Worm (Caenorhabditis elegans): ENCODE results near the gene C05D12.4.
A peak's percentile ranks its signal among the peaks of the same experiment; 100 is the strongest.

Gene C05D12.4

ce11 chrII:11455140-11455539 is 23.5 kb downstream of the C05D12.4 start (continued):
- TF ChIP-seq B0336.3 (GFP tag; IDR thresholded peaks at IDR 0.05), result no peak
- TF ChIP-seq dox-1 (GFP tag; IDR thresholded peaks at IDR 0.05), result no peak
- TF ChIP-seq Y79H2A.3 (GFP tag; conservative IDR thresholded peaks at IDR 0.05), result no peak
- 0 out of 2 replicates have a peak, but pooled peaks have one; percentile 12 for TF ChIP-seq madf-3 (GFP tag; IDR thresholded peaks at IDR 0.05)

ce11 chrII:11455715-11456114 is 24.0 kb downstream of the C05D12.4 start:
- TF ChIP-seq mcd-1 (GFP tag; IDR thresholded peaks at IDR 0.05), result peak; percentile 24; the same call in 1 of the 2 replicates
- TF ChIP-seq him-1 (tag; optimal IDR thresholded peaks at IDR 0.05), result peak; percentile 31
- TF ChIP-seq hsf-1 (GFP tag; IDR thresholded peaks at IDR 0.05), result peak; percentile 70; the same call in 1 of the 2 replicates
- peak; percentile 2 for TF ChIP-seq tlf-1 (GFP tag; optimal IDR thresholded peaks at IDR 0.05)
- TF ChIP-seq hmg-1.2 (GFP tag; IDR thresholded peaks at IDR 0.05), result peak; percentile 18; the same call in 1 of the 2 replicates
- peak; percentile 84; the same call in 1 of the 2 replicates for TF ChIP-seq Y79H2A.3 (GFP tag; conservative IDR thresholded peaks at IDR 0.05)
- peak; percentile 42 for TF ChIP-seq F49E8.2 (tag; optimal IDR thresholded peaks at IDR 0.05; ENCODE audit: insufficient read depth)
- no peak for TF ChIP-seq F57C9.4 (tag; optimal IDR thresholded peaks at IDR 0.05)
- TF ChIP-seq sdz-38 (tag; optimal IDR thresholded peaks at IDR 0.05), result no peak
- peak; percentile 0 for TF ChIP-seq tbp1 (GFP tag; optimal IDR thresholded peaks at IDR 0.05)
- TF ChIP-seq K11D2.4 (GFP tag; IDR thresholded peaks at IDR 0.05), result no peak
- peak; percentile 69; the same call in 1 of the 2 replicates for TF ChIP-seq madf-3 (GFP tag; IDR thresholded peaks at IDR 0.05)
- peak; percentile 24 for TF ChIP-seq repo-1 (tag; optimal IDR thresholded peaks at IDR 0.05)
- TF ChIP-seq madf-6 (GFP tag; IDR thresholded peaks at IDR 0.05), result peak; percentile 67
- peak; percentile 26; the same call in 1 of the 2 replicates for TF ChIP-seq F33H1.4 (GFP tag; IDR thresholded peaks at IDR 0.05)
- peak; percentile 68; the same call in 1 of the 2 replicates for TF ChIP-seq ekl-4 (GFP tag; IDR thresholded peaks at IDR 0.05)
- peak; percentile 43; the same call in 1 of the 2 replicates for TF ChIP-seq egl-44 (GFP tag; IDR thresholded peaks at IDR 0.05)
- no peak for TF ChIP-seq dpl-1 (GFP tag; optimal IDR thresholded peaks at IDR 0.05)
- TF ChIP-seq hrde-1 (tag; optimal IDR thresholded peaks at IDR 0.05; ENCODE audit: borderline replicate concordance), result peak; percentile 68
- no peak for TF ChIP-seq cebp-1 (GFP tag; IDR thresholded peaks at IDR 0.05)
- peak; percentile 3 for TF ChIP-seq cebp-1 (tag; optimal IDR thresholded peaks at IDR 0.05)
- peak; percentile 21 for TF ChIP-seq lin-54 (GFP tag; optimal IDR thresholded peaks at IDR 0.05)
- no peak for TF ChIP-seq unc-62 (GFP tag; optimal IDR thresholded peaks at IDR 0.05)

ce11 chrII:11459883-11460282 is 28.2 kb downstream of the C05D12.4 start:
- no peak for TF ChIP-seq Y95B8A.8 (GFP tag; IDR thresholded peaks at IDR 0.05)
- no peak for TF ChIP-seq T07F8.4 (tag; optimal IDR thresholded peaks at IDR 0.05)
- TF ChIP-seq F22D6.2 (tag; optimal IDR thresholded peaks at IDR 0.05), result no peak
- peak; percentile 55 for TF ChIP-seq nhr-80 (tag; optimal IDR thresholded peaks at IDR 0.05)
- TF ChIP-seq die-1 (tag; optimal IDR thresholded peaks at IDR 0.05), result no peak
- no peak for TF ChIP-seq sea-2 (GFP tag; IDR thresholded peaks at IDR 0.05)
- TF ChIP-seq lsy-27 (tag; optimal IDR thresholded peaks at IDR 0.05; ENCODE audit: borderline replicate concordance, insufficient read depth), result no peak

- no peak for TF ChIP-seq ceh-58 (GFP tag; IDR thresholded peaks at IDR 0.05)
- TF ChIP-seq Y56A3A.18 (GFP tag; IDR thresholded peaks at IDR 0.05), result no peak
- no peak for TF ChIP-seq F10E7.11 (tag; optimal IDR thresholded peaks at IDR 0.05)
- no peak for TF ChIP-seq attf-5 (GFP tag; optimal IDR thresholded peaks at IDR 0.05)
- no peak for TF ChIP-seq dox-1 (GFP tag; IDR thresholded peaks at IDR 0.05)
- no peak for TF ChIP-seq F23B12.7 (tag; optimal IDR thresholded peaks at IDR 0.05; ENCODE audit: insufficient read depth)
- TF ChIP-seq cebp-2 (GFP tag; IDR thresholded peaks at IDR 0.05), result no peak
- TF ChIP-seq ceh-100 (GFP tag; IDR thresholded peaks at IDR 0.05), result no peak
- TF ChIP-seq hmg-20 (GFP tag; IDR thresholded peaks at IDR 0.05), result no peak
- TF ChIP-seq rcor-1 (GFP tag; IDR thresholded peaks at IDR 0.05), result no peak
Measured at ce11 chrII:11463899-11464298, 32.2 kb downstream of the C05D12.4 start.

All from whole organism, young adult.